Fruit fly (Drosophila melanogaster): ENCODE data around the gene Rel.

Gene Rel

DNA sequence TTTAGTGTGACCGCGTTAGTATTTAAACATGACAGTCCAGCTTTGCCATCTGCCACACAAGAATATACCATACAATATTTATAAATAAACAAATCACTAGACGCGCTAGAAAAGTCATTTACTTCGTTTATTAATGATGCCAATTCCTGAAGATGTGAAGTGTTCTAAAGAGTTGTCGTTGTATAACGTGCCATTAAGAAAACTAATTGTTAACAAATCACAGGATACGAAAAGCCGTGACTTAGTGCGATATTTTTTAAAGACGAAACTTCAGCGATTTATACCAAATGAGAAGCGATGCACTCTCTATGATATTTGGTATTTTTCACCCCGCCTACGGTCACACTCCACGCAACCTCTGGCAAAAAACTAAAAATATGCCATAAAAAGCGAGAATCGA, 8.3 kb downstream of the Rel start, which contains the start of gene neur (continued):
- TF ChIP-seq gem (tag; optimal IDR thresholded peaks at IDR 0.05) (peak; percentile 38), bowl (GFP tag; IDR thresholded peaks at IDR 0.05) (no peak), Sox102F (GFP tag; optimal IDR thresholded peaks at IDR 0.05) (no peak), CG12391 (tag; optimal IDR thresholded peaks at IDR 0.05) (peak; percentile 45), CG3065 (GFP tag; optimal IDR thresholded peaks at IDR 0.05) (no peak), CG12659 (GFP tag; optimal IDR thresholded peaks at IDR 0.05) (peak; percentile 78), CG15514 (GFP tag; optimal IDR thresholded peaks at IDR 0.05) (peak; percentile 51), Deaf1 (tag; optimal IDR thresholded peaks at IDR 0.05) (peak; percentile 26), CG10147 (GFP tag; optimal IDR thresholded peaks at IDR 0.05) (peak; percentile 57), Gsc (GFP tag; IDR thresholded peaks at IDR 0.05) (no peak), luna (GFP tag; optimal IDR thresholded peaks at IDR 0.05) (no peak), CG11696 (GFP tag; IDR thresholded peaks at IDR 0.05) (no peak), onecut (GFP tag; IDR thresholded peaks at IDR 0.05) (no peak), yki (optimal IDR thresholded peaks at IDR 0.05) (no peak), tna (GFP tag; IDR thresholded peaks at IDR 0.05; ENCODE audit: partially characterized antibody) (no peak), nau (GFP tag; optimal IDR thresholded peaks at IDR 0.05) (no peak), CG4404 (GFP tag; IDR thresholded peaks at IDR 0.05) (no peak), CG4360 (GFP tag; IDR thresholded peaks at IDR 0.05) (no peak), YL-1 (GFP tag; optimal IDR thresholded peaks at IDR 0.05) (peak; percentile 58), CG18476 (GFP tag; optimal IDR thresholded peaks at IDR 0.05) (no peak), Rfx (GFP tag; IDR thresholded peaks at IDR 0.05) (peak; percentile 35), CkIIα-i1 (GFP tag; IDR thresholded peaks at IDR 0.05) (no peak), pum (GFP tag; optimal IDR thresholded peaks at IDR 0.05) (no peak), br (optimal IDR thresholded peaks at IDR 0.05) (no peak), tx (GFP tag; optimal IDR thresholded peaks at IDR 0.05) (no peak), wek (GFP tag; optimal IDR thresholded peaks at IDR 0.05) (no peak), CG9876 (GFP tag; optimal IDR thresholded peaks at IDR 0.05) (no peak), CG7357 (GFP tag; IDR thresholded peaks at IDR 0.05) (no peak), odd (GFP tag; optimal IDR thresholded peaks at IDR 0.05) (no peak), inv (GFP tag; IDR thresholded peaks at IDR 0.05; ENCODE audit: partially characterized antibody) (peak; percentile 65), CG8765 (GFP tag; IDR thresholded peaks at IDR 0.05) (no peak), CG34376 (GFP tag; optimal IDR thresholded peaks at IDR 0.05) (peak; percentile 19), ftz-f1 (GFP tag; optimal IDR thresholded peaks at IDR 0.05) (no peak), CG13424 (tag; optimal IDR thresholded peaks at IDR 0.05) (peak; percentile 23), CG17829 (tag; optimal IDR thresholded peaks at IDR 0.05) (peak; percentile 84), CG9727 (GFP tag; optimal IDR thresholded peaks at IDR 0.05) (peak; percentile 69), CG34422 (GFP tag; IDR thresholded peaks at IDR 0.05) (peak; percentile 54; the same call in 1 of the 3 replicates), CG12299 (tag; optimal IDR thresholded peaks at IDR 0.05) (no peak), CG16779 (GFP tag; IDR thresholded peaks at IDR 0.05) (no peak), CG14710 (tag; optimal IDR thresholded peaks at IDR 0.05) (peak; percentile 73), lab (GFP tag; optimal IDR thresholded peaks at IDR 0.05) (peak; percentile 18), Asciz (GFP tag; optimal IDR thresholded peaks at IDR 0.05) (no peak), Blimp-1 (GFP tag; optimal IDR thresholded peaks at IDR 0.05) (no peak), Hr39 (optimal IDR thresholded peaks at IDR 0.05) (no peak), wor (GFP tag; IDR thresholded peaks at IDR 0.05) (no peak), phol (tag; optimal IDR thresholded peaks at IDR 0.05) (peak; percentile 67)
